Worm (Caenorhabditis elegans) whole organism, early embryonic: ENCODE results near the gene K11H12.11.

ENCODE experiments used
- B0310.2 ChIP-seq: sonication (generic microtip); optimal IDR thresholded peaks from 2 replicates; lab custom pipeline; 2016; ENCODE audit warnings: mild to moderate bottlenecking, missing genetic modification characterization, missing compliant biosample characterization
- F13C5.2 ChIP-seq: sonication (generic microtip); optimal IDR thresholded peaks from 2 replicates; lab custom pipeline; 2017; ENCODE audit warnings: mild to moderate bottlenecking, missing genetic modification characterization, inconsistent platforms, missing compliant biosample characterization
- aly-1 ChIP-seq: sonication (generic microtip); optimal IDR thresholded peaks from 2 replicates; lab custom pipeline; 2016; ENCODE audit warnings: missing genetic modification characterization, missing compliant biosample characterization
- ama-1 ChIP-seq: fragments of 150-350 bp; optimal IDR thresholded peaks from 2 replicates; lab custom pipeline; 2014
- ceh-13 ChIP-seq: fragments of 200-800 bp; sonication (Bioruptor generic); optimal IDR thresholded peaks from 2 replicates; lab custom pipeline; 2018; ENCODE audit warnings: mild to moderate bottlenecking, missing genetic modification characterization, missing compliant biosample characterization
- ceh-36 ChIP-seq: sonication (generic microtip); optimal IDR thresholded peaks from 2 replicates; lab custom pipeline; 2016; ENCODE audit warnings: missing genetic modification characterization, inconsistent platforms, missing compliant biosample characterization
- ets-7 ChIP-seq: sonication (generic microtip); optimal IDR thresholded peaks from 2 replicates; lab custom pipeline; 2016; ENCODE audit warnings: missing genotype, missing genetic modification characterization, missing compliant biosample characterization
- flt-1 ChIP-seq: fragments of 200-800 bp; sonication (Bioruptor generic); IDR thresholded peaks from 2 replicates; pipeline ENCODE4 v1.3.6; 2022; ENCODE audit warnings: missing genetic modification characterization, missing compliant biosample characterization
- hmbx-1 ChIP-seq: sonication (generic microtip); optimal IDR thresholded peaks from 2 replicates; lab custom pipeline; 2016; ENCODE audit warnings: mild to moderate bottlenecking, missing genetic modification characterization, missing compliant biosample characterization
- hmg-4 ChIP-seq: fragments of 200-800 bp; sonication (Bioruptor generic); optimal IDR thresholded peaks from 2 replicates; lab custom pipeline; 2018; ENCODE audit warnings: mild to moderate bottlenecking, missing genetic modification characterization, missing compliant biosample characterization
- hnd-1 ChIP-seq: sonication (generic microtip); optimal IDR thresholded peaks from 2 replicates; lab custom pipeline; 2016; ENCODE audit warnings: missing genetic modification characterization, missing compliant biosample characterization
- pes-1 ChIP-seq: fragments of 200-800 bp; sonication (Bioruptor generic); IDR thresholded peaks from 2 replicates; pipeline ENCODE4 v1.3.6; 2022; ENCODE audit warnings: missing genetic modification reagents, missing genetic modification characterization, missing compliant biosample characterization
- scrt-1 ChIP-seq: fragments of 200-800 bp; sonication (Bioruptor generic); IDR thresholded peaks from 2 replicates; pipeline ENCODE4 v1.3.6; 2022; ENCODE audit warnings: missing genetic modification characterization, missing compliant biosample characterization
- sea-1 ChIP-seq: fragments of 200-800 bp; sonication (Bioruptor generic); conservative IDR thresholded peaks from 2 replicates; pipeline ENCODE4 v1.3.6; 2022; ENCODE audit warnings: missing genetic modification characterization, missing compliant biosample characterization
- tbx-11 ChIP-seq: fragments of 200-800 bp; sonication (Bioruptor generic); IDR thresholded peaks from 2 replicates; pipeline ENCODE4 v1.3.6; 2022; ENCODE audit warnings: missing genetic modification characterization, missing compliant biosample characterization
- tbx-37 ChIP-seq: fragments of 200-800 bp; sonication (Bioruptor generic); conservative IDR thresholded peaks from 2 replicates; pipeline ENCODE4 v1.3.6; 2022; ENCODE audit warnings: missing genetic modification reagents, missing genetic modification characterization, missing compliant biosample characterization
- tra-4 ChIP-seq: sonication (generic microtip); optimal IDR thresholded peaks from 2 replicates; lab custom pipeline; 2017; ENCODE audit warnings: missing genetic modification characterization, missing compliant biosample characterization

The K11H12.11 gene

ce11 chrIV:649365-649764 is 21.0 kb downstream of the K11H12.11 start, which contains the start of gene K11H12.9:
Gene K11H12.9 (plus strand): TSS chrIV:649665.
- TF ChIP-seq scrt-1 (GFP tag; lab: Robert Waterston, UW): no peak
- TF ChIP-seq ama-1 (lab: Kevin White, UChicago): no peak

- no peak for TF ChIP-seq hmbx-1 (tag; lab: Kevin White, UChicago)
- no peak for TF ChIP-seq hmg-4
- no peak for TF ChIP-seq flt-1 (GFP tag; lab: Robert Waterston, UW)
- TF ChIP-seq tra-4 (tag; lab: Kevin White, UChicago): no peak
- TF ChIP-seq B0310.2 (tag; lab: Kevin White, UChicago): no peak
- TF ChIP-seq tbx-37 (GFP tag; lab: Robert Waterston, UW): no peak
- no peak for TF ChIP-seq tbx-11
- TF ChIP-seq F13C5.2 (tag; lab: Kevin White, UChicago): no peak
- TF ChIP-seq scrt-1 (GFP tag; lab: Robert Waterston, UW): no peak
Measured at ce11 chrIV:648362-648761, 22.0 kb downstream of the K11H12.11 start.

- TF ChIP-seq ceh-13 (GFP tag; lab: Kevin White, UChicago) (no peak), tra-4 (tag; lab: Kevin White, UChicago) (no peak), ets-7 (tag; lab: Kevin White, UChicago) (no peak), ama-1 (lab: Kevin White, UChicago) (no peak), ceh-36 (no peak), hmbx-1 (tag; lab: Kevin White, UChicago) (no peak)
Measured at ce11 chrIV:643481-643880, 26.9 kb downstream of the K11H12.11 start.

- TF ChIP-seq ama-1 (lab: Kevin White, UChicago) (no peak), ceh-36 (no peak), tra-4 (tag; lab: Kevin White, UChicago) (no peak), ceh-13 (GFP tag; lab: Kevin White, UChicago) (no peak), hnd-1 (tag; lab: Kevin White, UChicago) (no peak), pes-1 (no peak), F13C5.2 (tag; lab: Kevin White, UChicago) (no peak), tbx-37 (GFP tag; lab: Robert Waterston, UW) (no peak), flt-1 (GFP tag; lab: Robert Waterston, UW) (no peak)
Measured at ce11 chrIV:639167-639566, 31.2 kb downstream of the K11H12.11 start.

ce11 chrIV:633565-633964 is 36.8 kb downstream of the K11H12.11 start:
- TF ChIP-seq tbx-11 (no peak), tra-4 (tag; lab: Kevin White, UChicago) (no peak), hnd-1 (tag; lab: Kevin White, UChicago) (no peak), aly-1 (tag; lab: Kevin White, UChicago) (no peak), flt-1 (GFP tag; lab: Robert Waterston, UW) (no peak), B0310.2 (tag; lab: Kevin White, UChicago) (no peak), hmbx-1 (tag; lab: Kevin White, UChicago) (no peak), hmg-4 (no peak), sea-1 (GFP tag; lab: Robert Waterston, UW) (no peak), tbx-37 (GFP tag; lab: Robert Waterston, UW) (no peak), pes-1 (no peak), ama-1 (lab: Kevin White, UChicago) (no peak), scrt-1 (GFP tag; lab: Robert Waterston, UW) (no peak), ceh-13 (GFP tag; lab: Kevin White, UChicago) (no peak), F13C5.2 (tag; lab: Kevin White, UChicago) (no peak), ceh-36 (no peak), ets-7 (tag; lab: Kevin White, UChicago) (no peak)

ce11 chrIV:631869-632268 is 38.5 kb downstream of the K11H12.11 start:
- TF ChIP-seq F13C5.2 (tag; lab: Kevin White, UChicago) (no peak), tbx-11 (no peak), scrt-1 (GFP tag; lab: Robert Waterston, UW) (no peak), tbx-37 (GFP tag; lab: Robert Waterston, UW) (no peak), sea-1 (GFP tag; lab: Robert Waterston, UW) (no peak), ceh-36 (no peak), hnd-1 (tag; lab: Kevin White, UChicago) (no peak), pes-1 (no peak), flt-1 (GFP tag; lab: Robert Waterston, UW) (no peak), hmg-4 (no peak), ceh-13 (GFP tag; lab: Kevin White, UChicago) (no peak), tra-4 (tag; lab: Kevin White, UChicago) (no peak), aly-1 (tag; lab: Kevin White, UChicago) (no peak), hmbx-1 (tag; lab: Kevin White, UChicago) (no peak), ama-1 (lab: Kevin White, UChicago) (no peak)

- TF ChIP-seq flt-1 (GFP tag; lab: Robert Waterston, UW) (no peak), ets-7 (tag; lab: Kevin White, UChicago) (no peak), aly-1 (tag; lab: Kevin White, UChicago) (no peak), pes-1 (no peak), ceh-36 (no peak), ceh-13 (GFP tag; lab: Kevin White, UChicago) (no peak), tbx-37 (GFP tag; lab: Robert Waterston, UW) (no peak), tra-4 (tag; lab: Kevin White, UChicago) (no peak), hmbx-1 (tag; lab: Kevin White, UChicago) (no peak), ama-1 (lab: Kevin White, UChicago) (no peak), hnd-1 (tag; lab: Kevin White, UChicago) (no peak)
Measured at ce11 chrIV:630598-630997, 39.8 kb downstream of the K11H12.11 start.

ce11 chrIV:627237-627636 is 43.1 kb downstream of the K11H12.11 start, which contains the start of gene nhr-76:
Gene nhr-76 (plus strand): TSS chrIV:627537.
- TF ChIP-seq hmbx-1 (tag; lab: Kevin White, UChicago): no peak
- no peak for TF ChIP-seq F13C5.2 (tag; lab: Kevin White, UChicago)
